Worm (Caenorhabditis elegans) whole organism, L2 larva: ENCODE results near the gene qns-1.

Source experiments
- C34F6.9 ChIP-seq: fragments of 150-350 bp; optimal IDR thresholded peaks from 2 replicates; lab custom pipeline; 2014; ENCODE audit warnings: missing biosample characterization, missing genetic modification characterization
- F13H6.1 ChIP-seq: sonication (generic microtip); optimal IDR thresholded peaks from 2 replicates; lab custom pipeline; 2016; ENCODE audit warnings: missing genetic modification characterization, missing compliant biosample characterization
- R02D3.7 ChIP-seq: fragments of 150-350 bp; optimal IDR thresholded peaks from 2 replicates; lab custom pipeline; 2014; ENCODE audit warnings: missing biosample characterization, missing genetic modification characterization
- ZK546.5 ChIP-seq: sonication (generic microtip); optimal IDR thresholded peaks from 2 replicates; lab custom pipeline; 2017; ENCODE audit warnings: missing biosample characterization, missing genetic modification characterization
- alr-1 ChIP-seq: fragments of 150-350 bp; optimal IDR thresholded peaks from 2 replicates; lab custom pipeline; 2014; ENCODE audit warnings: missing biosample characterization, missing genetic modification characterization
- blmp-1 ChIP-seq: sonication (generic microtip); optimal IDR thresholded peaks from 2 replicates; lab custom pipeline; 2017; ENCODE audit warnings: missing genetic modification characterization, mild to moderate bottlenecking, missing compliant biosample characterization, antibody characterized with exemption, moderate library complexity; ENCODE audit not compliant: insufficient read depth
- ceh-16 ChIP-seq: fragments of 150-350 bp; optimal IDR thresholded peaks from 2 replicates; lab custom pipeline; 2014; ENCODE audit warnings: missing biosample characterization, missing genetic modification characterization
- ceh-82 ChIP-seq: fragments of 150-350 bp; optimal IDR thresholded peaks from 2 replicates; lab custom pipeline; 2014; ENCODE audit warnings: missing biosample characterization, missing genetic modification characterization
- crh-2 ChIP-seq: sonication (generic microtip); optimal IDR thresholded peaks from 2 replicates; lab custom pipeline; 2017; ENCODE audit warnings: missing biosample characterization, missing genetic modification characterization
- dmd-4 ChIP-seq: sonication (generic microtip); optimal IDR thresholded peaks from 2 replicates; lab custom pipeline; 2017; ENCODE audit warnings: missing biosample characterization, missing genetic modification characterization
- egl-27 ChIP-seq: sonication (generic microtip); optimal IDR thresholded peaks from 3 replicates; lab custom pipeline; 2017; ENCODE audit warnings: missing biosample characterization, missing genetic modification reagents, missing genetic modification characterization
- fos-1 ChIP-seq: fragments of 150-350 bp; optimal IDR thresholded peaks from 2 replicates; lab custom pipeline; 2014; ENCODE audit warnings: missing biosample characterization, missing genetic modification characterization
- gmeb-1 ChIP-seq: fragments of 150-350 bp; optimal IDR thresholded peaks from 2 replicates; lab custom pipeline; 2014; ENCODE audit warnings: missing biosample characterization, missing genetic modification characterization
- lin-11 ChIP-seq: fragments of 150-350 bp; sonication (generic microtip); optimal IDR thresholded peaks from 2 replicates; lab custom pipeline; 2014; ENCODE audit warnings: missing biosample characterization, missing genetic modification characterization, inconsistent platforms, mixed read lengths
- lin-13 ChIP-seq: fragments of 150-350 bp; optimal IDR thresholded peaks from 2 replicates; lab custom pipeline; 2014; ENCODE audit warnings: missing biosample characterization, missing genetic modification reagents, missing genetic modification characterization
- lsy-2 ChIP-seq, 2 experiments: fragments of 150-350 bp in 1 of 2; sonication (generic microtip) in 1 of 2; optimal IDR thresholded peaks; 2 replicates each; lab custom pipeline; 2014 to 2017; ENCODE audit warnings: missing biosample characterization in 2 of 2, missing genetic modification characterization in 2 of 2
- mab-5 ChIP-seq: fragments of 150-350 bp; optimal IDR thresholded peaks from 2 replicates; lab custom pipeline; 2014; ENCODE audit warnings: missing biosample characterization, missing genetic modification characterization
- mbf-1 ChIP-seq: sonication (generic microtip); optimal IDR thresholded peaks from 2 replicates; lab custom pipeline; 2017; ENCODE audit warnings: missing biosample characterization, missing genetic modification characterization
- nhr-10 ChIP-seq: sonication (generic microtip); optimal IDR thresholded peaks from 2 replicates; lab custom pipeline; 2017; ENCODE audit warnings: missing biosample characterization, missing genetic modification characterization
- nhr-11 ChIP-seq: fragments of 150-350 bp; optimal IDR thresholded peaks from 2 replicates; lab custom pipeline; 2014; ENCODE audit warnings: missing biosample characterization, missing genetic modification characterization
- nhr-12 ChIP-seq: fragments of 150-350 bp; optimal IDR thresholded peaks from 2 replicates; lab custom pipeline; 2014; ENCODE audit warnings: missing biosample characterization, missing genetic modification characterization
- nhr-21 ChIP-seq: fragments of 150-350 bp; optimal IDR thresholded peaks from 2 replicates; lab custom pipeline; 2014; ENCODE audit warnings: missing biosample characterization, missing genetic modification characterization
- nhr-237 ChIP-seq: fragments of 150-350 bp; optimal IDR thresholded peaks from 2 replicates; lab custom pipeline; 2014; ENCODE audit warnings: missing biosample characterization, missing genetic modification characterization
- nhr-25 ChIP-seq: fragments of 150-350 bp; sonication (generic microtip); optimal IDR thresholded peaks from 3 replicates; lab custom pipeline; 2014; ENCODE audit warnings: missing biosample characterization, missing genetic modification characterization
- nhr-6 ChIP-seq: fragments of 150-350 bp; optimal IDR thresholded peaks from 2 replicates; lab custom pipeline; 2014; ENCODE audit warnings: missing biosample characterization, missing genetic modification characterization
- nhr-77 ChIP-seq: fragments of 150-350 bp; optimal IDR thresholded peaks from 2 replicates; lab custom pipeline; 2014; ENCODE audit warnings: missing biosample characterization, missing genetic modification characterization
- peb-1 ChIP-seq: fragments of 150-350 bp; optimal IDR thresholded peaks from 2 replicates; lab custom pipeline; 2014; ENCODE audit warnings: missing biosample characterization, missing genetic modification characterization
- sem-4 ChIP-seq: fragments of 150-350 bp; optimal IDR thresholded peaks from 2 replicates; lab custom pipeline; 2014; ENCODE audit warnings: missing biosample characterization, missing genetic modification reagents, missing genetic modification characterization
- skn-1 ChIP-seq: sonication (generic microtip); optimal IDR thresholded peaks from 2 replicates; lab custom pipeline; 2017; ENCODE audit warnings: missing biosample characterization, missing genetic modification characterization
- sma-3 ChIP-seq: sonication (generic microtip); optimal IDR thresholded peaks from 2 replicates; lab custom pipeline; 2016; ENCODE audit warnings: missing genetic modification reagents, missing genetic modification characterization, missing compliant biosample characterization
- sma-9 ChIP-seq, 2 experiments: fragments of 150-350 bp in 1 of 2; sonication (generic microtip) in 1 of 2; optimal IDR thresholded peaks; 2 replicates each; lab custom pipeline; 2014 to 2016; ENCODE audit warnings: missing genetic modification characterization in 2 of 2, mild to moderate bottlenecking in 1 of 2, missing biosample characterization in 1 of 2, missing compliant biosample characterization in 1 of 2, missing genetic modification reagents in 1 of 2, moderate library complexity in 1 of 2
- snpc-4 ChIP-seq: fragments of 150-350 bp; optimal IDR thresholded peaks from 2 replicates; lab custom pipeline; 2014; ENCODE audit warnings: missing biosample characterization, missing genetic modification characterization
- unc-62 ChIP-seq: fragments of 150-350 bp; optimal IDR thresholded peaks from 2 replicates; lab custom pipeline; 2014; ENCODE audit warnings: missing biosample characterization, missing genetic modification reagents, missing genetic modification characterization
- zag-1 ChIP-seq: fragments of 150-350 bp; optimal IDR thresholded peaks from 2 replicates; lab custom pipeline; 2014; ENCODE audit warnings: missing biosample characterization, missing genetic modification characterization
- ztf-11 ChIP-seq: sonication (generic microtip); optimal IDR thresholded peaks from 2 replicates; lab custom pipeline; 2017; ENCODE audit warnings: missing biosample characterization, missing genetic modification characterization
- ztf-4 ChIP-seq: fragments of 150-350 bp; optimal IDR thresholded peaks from 2 replicates; lab custom pipeline; 2014; ENCODE audit warnings: missing biosample characterization, missing genetic modification characterization

Gene qns-1

ce11 chrIV:10251764-10252163, 32.7 kb upstream of the qns-1 start:
- TF ChIP-seq snpc-4 (tag; lab: Kevin White, UChicago) (no peak), zag-1 (tag; lab: Kevin White, UChicago) (no peak)

- TF ChIP-seq sma-9 (GFP tag; optimal IDR thresholded peaks at IDR 0.05; lab: Kevin White, UChicago) (peak; percentile 30), sma-9 (tag; optimal IDR thresholded peaks at IDR 0.05; lab: Kevin White, UChicago) (no peak), nhr-77 (tag; lab: Kevin White, UChicago) (no peak), nhr-21 (peak; percentile 8), crh-2 (tag; lab: Kevin White, UChicago) (peak; percentile 24)
Observed at ce11 chrIV:10251261-10251660, 32.2 kb upstream of the qns-1 start.

- no peak for TF ChIP-seq unc-62 (GFP tag; lab: Kevin White, UChicago)
- no peak for TF ChIP-seq ceh-82
- TF ChIP-seq skn-1 (tag; lab: Kevin White, UChicago): no peak
- no peak for TF ChIP-seq nhr-11
- TF ChIP-seq nhr-25 (tag; lab: Kevin White, UChicago): no peak
- TF ChIP-seq gmeb-1 (tag; lab: Kevin White, UChicago): peak; percentile 21
- TF ChIP-seq lin-13: no peak
- no peak for TF ChIP-seq blmp-1
- no peak for TF ChIP-seq egl-27
- TF ChIP-seq sem-4 (tag; lab: Kevin White, UChicago): no peak
- no peak for TF ChIP-seq nhr-6
- TF ChIP-seq C34F6.9 (tag; lab: Kevin White, UChicago): no peak
- peak; percentile 60 for TF ChIP-seq crh-2 (tag; lab: Kevin White, UChicago)
- TF ChIP-seq mab-5 (tag; lab: Kevin White, UChicago): no peak
- peak; percentile 61 for TF ChIP-seq sma-3 (GFP tag; lab: Kevin White, UChicago)
- no peak for TF ChIP-seq nhr-21
- TF ChIP-seq nhr-237 (tag; lab: Kevin White, UChicago): no peak
- no peak for TF ChIP-seq dmd-4
- TF ChIP-seq nhr-10 (tag; lab: Kevin White, UChicago): no peak
- no peak for TF ChIP-seq fos-1 (tag; lab: Kevin White, UChicago)
- peak; percentile 81 for TF ChIP-seq sma-9 (GFP tag; optimal IDR thresholded peaks at IDR 0.05; lab: Kevin White, UChicago)
- TF ChIP-seq sma-9 (tag; optimal IDR thresholded peaks at IDR 0.05; lab: Kevin White, UChicago): no peak
Observed at ce11 chrIV:10250577-10251075, 31.5 kb upstream of the qns-1 start, which contains the start of gene daf-14. TSS of gene daf-14 (plus strand) at chrIV:10250627.

- no peak for TF ChIP-seq mbf-1 (tag; lab: Kevin White, UChicago)
- TF ChIP-seq unc-62 (GFP tag; lab: Kevin White, UChicago): no peak
- peak; percentile 26 for TF ChIP-seq sma-3 (GFP tag; lab: Kevin White, UChicago)
- no peak for TF ChIP-seq ztf-11 (tag; lab: Kevin White, UChicago)
- no peak for TF ChIP-seq egl-27
- TF ChIP-seq ZK546.5 (tag; lab: Kevin White, UChicago): no peak
- peak; percentile 77 for TF ChIP-seq blmp-1
- TF ChIP-seq lsy-2 (tag; optimal IDR thresholded peaks at IDR 0.05; lab: Kevin White, UChicago): peak in 1 of 2 experiments; percentile 36
- TF ChIP-seq crh-2 (tag; lab: Kevin White, UChicago): peak; percentile 61
- TF ChIP-seq sma-9 (GFP tag; optimal IDR thresholded peaks at IDR 0.05; lab: Kevin White, UChicago): no peak
- TF ChIP-seq sma-9 (tag; optimal IDR thresholded peaks at IDR 0.05; lab: Kevin White, UChicago): no peak
- TF ChIP-seq ceh-16 (tag; lab: Kevin White, UChicago): no peak
- TF ChIP-seq zag-1 (tag; lab: Kevin White, UChicago): no peak
- no peak for TF ChIP-seq peb-1
- TF ChIP-seq nhr-77 (tag; lab: Kevin White, UChicago): no peak
- TF ChIP-seq C34F6.9 (tag; lab: Kevin White, UChicago): no peak
- no peak for TF ChIP-seq ztf-4
- TF ChIP-seq mab-5 (tag; lab: Kevin White, UChicago): no peak
- TF ChIP-seq nhr-25 (tag; lab: Kevin White, UChicago): peak; percentile 45
Observed at ce11 chrIV:10245666-10246210, 26.6 kb upstream of the qns-1 start, which contains the start of gene F01G10.10. TSS of gene F01G10.10 (plus strand) at chrIV:10246160.

- TF ChIP-seq C34F6.9 (tag; lab: Kevin White, UChicago) (no peak), nhr-12 (tag; lab: Kevin White, UChicago) (no peak), ztf-4 (no peak), lin-13 (no peak), R02D3.7 (tag; lab: Kevin White, UChicago) (no peak), alr-1 (tag; lab: Kevin White, UChicago) (no peak), zag-1 (tag; lab: Kevin White, UChicago) (no peak), unc-62 (GFP tag; lab: Kevin White, UChicago) (no peak), crh-2 (tag; lab: Kevin White, UChicago) (peak; percentile 81), lin-11 (no peak), sma-9 (GFP tag; optimal IDR thresholded peaks at IDR 0.05; lab: Kevin White, UChicago) (peak; percentile 28), sma-9 (tag; optimal IDR thresholded peaks at IDR 0.05; lab: Kevin White, UChicago) (no peak), fos-1 (tag; lab: Kevin White, UChicago) (peak; percentile 79), ceh-82 (no peak), F13H6.1 (tag; lab: Kevin White, UChicago) (no peak), gmeb-1 (tag; lab: Kevin White, UChicago) (no peak)
- TF ChIP-seq, all 48 proteins: peak for 3
Observed at ce11 chrIV:10243276-10243675, 24.2 kb upstream of the qns-1 start, which contains the start of gene tkt-1. TSS of gene tkt-1 (plus strand) at chrIV:10243612.
